Worm (Caenorhabditis elegans): ENCODE results near the gene pha-4.

pha-4 gene

DNA sequence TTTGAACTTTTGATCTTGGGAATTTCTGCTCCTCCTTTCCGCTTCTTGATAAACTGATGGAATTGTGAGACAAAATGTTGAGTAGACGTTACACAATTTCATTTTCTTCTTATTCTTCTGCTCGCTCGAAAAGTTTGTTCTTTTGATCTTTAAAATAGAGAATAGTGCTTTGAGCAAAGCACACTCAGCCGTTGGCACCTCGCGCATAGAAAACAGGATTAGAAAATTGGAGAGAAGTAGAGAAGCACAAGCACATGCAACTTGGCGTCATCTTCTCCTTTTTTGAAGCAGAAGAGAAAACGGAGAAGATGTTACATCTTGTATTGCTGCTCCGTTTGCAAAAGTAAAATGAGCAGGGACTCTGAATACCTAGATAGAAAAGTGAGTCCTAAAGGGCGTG, 29.3 kb downstream of the pha-4 start (continued):
- peak; percentile 38 for TF ChIP-seq snpc-4 (tag; optimal IDR thresholded peaks at IDR 0.05)
- TF ChIP-seq C34F6.9 (tag; optimal IDR thresholded peaks at IDR 0.05) = peak; percentile 59

DNA sequence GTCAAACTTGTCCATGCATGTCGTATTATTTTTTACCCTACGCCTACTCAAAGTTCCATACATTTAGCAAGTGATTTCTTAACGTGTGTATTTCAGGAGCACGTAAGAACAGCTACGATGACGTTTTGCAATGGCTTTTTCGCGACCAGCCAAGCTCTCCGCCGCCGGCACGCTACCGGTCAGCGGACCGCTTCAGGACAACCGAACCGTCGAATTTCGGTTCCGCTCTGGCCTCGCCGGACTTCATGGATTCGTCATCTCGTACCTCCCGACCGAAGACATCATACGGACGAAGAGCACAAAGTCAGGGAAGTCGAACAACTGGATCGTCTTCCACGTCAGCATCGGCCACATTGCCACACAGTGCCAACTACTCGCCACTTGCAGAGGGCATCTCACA, 30.8 kb downstream of the pha-4 start:
- no peak for TF ChIP-seq ama-1 (optimal IDR thresholded peaks at IDR 0.05)

DNA sequence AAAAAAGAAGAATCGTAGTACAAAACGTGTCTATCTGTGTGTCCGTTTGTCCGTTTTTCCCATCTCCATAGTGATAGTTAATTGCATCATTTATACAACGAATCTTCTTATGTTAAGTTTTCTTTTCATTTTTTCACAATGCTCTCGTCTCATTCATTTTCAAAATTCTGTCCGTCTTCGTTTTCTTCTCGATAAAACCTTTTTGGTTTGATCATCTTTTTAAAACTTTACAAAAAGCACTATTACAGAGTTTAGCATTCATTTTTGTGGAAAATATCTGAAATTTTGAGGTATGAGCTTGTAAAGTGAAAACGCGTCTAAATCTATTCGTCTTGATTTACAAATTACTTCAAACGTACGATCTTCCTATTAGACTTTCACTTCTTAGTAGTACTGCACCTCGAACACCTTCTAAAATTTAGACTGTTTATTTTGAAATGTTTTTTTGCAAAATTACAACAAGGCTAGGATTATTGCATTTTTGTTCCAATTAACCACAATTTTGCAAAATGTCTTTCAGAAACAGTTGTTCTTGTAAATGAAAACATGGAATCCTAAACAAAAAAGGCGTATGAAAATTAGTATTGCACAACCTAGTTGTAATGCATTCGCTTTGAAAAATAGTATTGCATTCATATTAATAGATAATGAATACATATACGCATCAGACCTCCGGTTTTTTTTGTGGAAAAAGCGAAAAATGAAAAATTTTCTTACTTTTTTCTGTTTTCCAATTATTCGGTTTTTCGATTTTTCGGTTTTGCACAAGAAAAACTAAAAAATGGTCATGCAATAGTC, 32.4 kb downstream of the pha-4 start:
- TF ChIP-seq lsy-2 (tag; optimal IDR thresholded peaks at IDR 0.05) = peak; percentile 11 to 19
- peak; percentile 15 for TF ChIP-seq C34F6.9 (tag; optimal IDR thresholded peaks at IDR 0.05)
- peak; percentile 23 for TF ChIP-seq nhr-21 (tag; optimal IDR thresholded peaks at IDR 0.05)
- peak; percentile 38 for TF ChIP-seq ztf-4 (tag; optimal IDR thresholded peaks at IDR 0.05)
- TF ChIP-seq mdl-1 (tag; optimal IDR thresholded peaks at IDR 0.05) = no peak
- TF ChIP-seq nhr-25 (tag; optimal IDR thresholded peaks at IDR 0.05) = peak; percentile 45
- no peak for TF ChIP-seq ceh-16 (tag; optimal IDR thresholded peaks at IDR 0.05)

DNA sequence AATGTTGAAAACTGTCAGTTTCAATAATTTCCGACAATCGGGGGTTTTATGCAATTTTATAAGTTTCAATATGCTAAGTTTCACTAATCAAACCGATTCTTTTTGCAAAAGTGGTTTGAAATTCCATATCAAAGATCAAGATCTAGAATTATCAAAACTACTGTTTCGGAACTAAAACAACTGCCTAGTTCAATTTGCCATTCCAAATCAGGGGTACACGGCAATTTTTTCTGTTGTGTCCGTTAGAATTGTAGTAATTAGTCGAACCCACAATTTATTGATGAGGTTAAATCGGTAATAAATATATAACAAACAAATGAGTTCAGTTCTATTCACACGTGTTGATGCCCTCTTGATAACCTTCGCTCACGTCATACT, 33.0 kb downstream of the pha-4 start:
- no peak for TF ChIP-seq blmp-1 (tag; optimal IDR thresholded peaks at IDR 0.05; ENCODE audit: insufficient read depth)
- TF ChIP-seq alr-1 (tag; optimal IDR thresholded peaks at IDR 0.05) = no peak
- TF ChIP-seq lin-11 (tag; optimal IDR thresholded peaks at IDR 0.05) = no peak
- no peak for TF ChIP-seq nhr-21 (tag; optimal IDR thresholded peaks at IDR 0.05)
- TF ChIP-seq zag-1 (tag; optimal IDR thresholded peaks at IDR 0.05) = no peak
- TF ChIP-seq nhr-12 (tag; optimal IDR thresholded peaks at IDR 0.05) = no peak
- no peak for TF ChIP-seq ztf-11 (tag; optimal IDR thresholded peaks at IDR 0.05)

DNA sequence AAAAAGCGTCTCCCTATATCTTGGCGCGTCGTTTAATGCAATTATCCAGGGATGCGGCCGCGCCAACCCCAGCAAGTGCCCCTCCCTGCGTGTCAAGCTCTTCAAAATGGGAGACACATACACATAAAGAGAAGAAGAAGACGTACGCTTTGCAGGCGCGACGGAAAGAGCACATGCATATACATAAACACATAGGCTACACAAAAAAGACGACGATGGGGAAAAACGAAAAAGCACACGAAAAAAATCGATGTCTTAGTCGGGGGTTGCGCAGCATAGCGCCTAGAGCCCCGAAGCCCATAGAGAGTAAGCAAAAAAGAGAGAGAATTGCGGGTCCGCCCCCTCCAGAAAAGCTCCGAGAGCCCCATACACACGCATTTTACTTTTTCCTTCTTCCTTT, 36.3 kb downstream of the pha-4 start, which contains the start of gene tpan-1:
Gene tpan-1 (plus strand): TSS at position 398 of the 400 bp plus-strand sequence.
- TF ChIP-seq nhr-23 (tag; optimal IDR thresholded peaks at IDR 0.05) (no peak), lsy-2 (tag; optimal IDR thresholded peaks at IDR 0.05) (peak; percentile 29 to 57), egl-27 (tag; optimal IDR thresholded peaks at IDR 0.05) (peak; percentile 16), C34F6.9 (tag; optimal IDR thresholded peaks at IDR 0.05) (peak; percentile 75), mab-5 (tag; optimal IDR thresholded peaks at IDR 0.05) (peak; percentile 22), ztf-1 (GFP tag; conservative IDR thresholded peaks at IDR 0.05) (0 out of 2 replicates have a peak, but pooled peaks have one; percentile 79), nhr-25 (tag; optimal IDR thresholded peaks at IDR 0.05) (no peak), crh-2 (tag; optimal IDR thresholded peaks at IDR 0.05) (peak; percentile 76), sem-4 (tag; optimal IDR thresholded peaks at IDR 0.05) (peak; percentile 36), zag-1 (tag; optimal IDR thresholded peaks at IDR 0.05) (peak; percentile 85), nhr-237 (tag; optimal IDR thresholded peaks at IDR 0.05) (no peak), unc-55 (GFP tag; optimal IDR thresholded peaks at IDR 0.05) (peak; percentile 90), ztf-4 (tag; optimal IDR thresholded peaks at IDR 0.05) (no peak), nhr-129 (tag; optimal IDR thresholded peaks at IDR 0.05) (peak; percentile 64), F13H6.1 (tag; optimal IDR thresholded peaks at IDR 0.05) (peak; percentile 53), Y55F3AM.14 (GFP tag; optimal IDR thresholded peaks at IDR 0.05) (peak; percentile 91), mdl-1 (tag; optimal IDR thresholded peaks at IDR 0.05) (peak in 1 of 2 experiments; percentile 73), lin-11 (tag; optimal IDR thresholded peaks at IDR 0.05) (peak; percentile 75)

DNA sequence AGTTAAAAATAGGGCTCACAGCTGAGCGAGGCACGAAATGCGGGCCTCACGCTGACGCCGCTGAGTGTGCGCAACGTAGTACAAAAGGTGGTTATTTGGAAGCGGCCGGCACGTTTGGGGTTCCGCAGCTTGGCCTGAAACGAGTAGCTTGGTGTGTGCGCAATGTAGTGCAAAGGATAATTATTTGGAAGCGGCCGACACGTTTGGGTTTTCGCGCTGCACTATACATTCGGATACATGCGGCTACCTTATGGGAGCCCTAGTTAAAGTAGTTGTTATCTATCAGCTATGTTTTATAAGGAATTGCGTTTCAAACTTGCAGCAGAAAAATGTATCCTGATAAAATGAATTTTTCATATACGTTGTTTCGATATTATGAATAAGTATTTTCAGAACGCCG, 37.2 kb downstream of the pha-4 start, which contains the start of gene Y44A6D.1:
Gene Y44A6D.1 (minus strand): TSS at position 23 of the 400 bp plus-strand sequence.
- TF ChIP-seq peb-1 (tag; optimal IDR thresholded peaks at IDR 0.05) = no peak
- no peak for TF ChIP-seq alr-1 (tag; optimal IDR thresholded peaks at IDR 0.05)
- TF ChIP-seq ZK546.5 (tag; optimal IDR thresholded peaks at IDR 0.05) = no peak
- no peak for TF ChIP-seq nhr-12 (tag; optimal IDR thresholded peaks at IDR 0.05)
- TF ChIP-seq ztf-11 (tag; optimal IDR thresholded peaks at IDR 0.05) = no peak
- peak; percentile 73 for TF ChIP-seq snpc-4 (tag; optimal IDR thresholded peaks at IDR 0.05)

DNA sequence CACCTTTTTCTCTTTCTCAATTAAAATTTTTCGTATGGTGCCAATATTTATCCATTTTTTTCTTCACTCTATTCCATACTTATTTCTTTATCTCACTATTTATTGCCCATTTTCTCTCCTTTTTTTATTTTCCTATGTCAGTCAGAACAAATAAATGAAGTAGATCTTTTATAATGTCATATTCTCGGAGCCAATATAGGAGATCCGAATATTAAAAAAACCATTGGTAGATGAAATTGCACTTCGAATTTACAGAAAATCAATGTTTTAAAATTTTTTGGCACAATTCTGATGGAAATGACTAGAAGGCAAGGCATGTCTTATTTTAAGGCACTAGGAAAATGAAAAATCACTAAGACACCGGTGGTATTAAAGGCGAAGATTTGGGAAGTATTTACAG, 37.8 kb downstream of the pha-4 start:
- TF ChIP-seq mab-5 (tag; optimal IDR thresholded peaks at IDR 0.05) = no peak
- peak; percentile 9 for TF ChIP-seq mbf-1 (tag; optimal IDR thresholded peaks at IDR 0.05)

All from whole organism, L2 larva.